Fruit fly (Drosophila melanogaster) whole organism, embryonic: ENCODE results near the gene Cad88C.

ENCODE experiments used
- B-H1 ChIP-seq: fragments of 200-800 bp; sonication (Bioruptor generic); IDR thresholded peaks from 3 replicates; pipeline ENCODE4 v1.3.6; 2022; ENCODE audit warnings: missing biosample characterization, missing genetic modification characterization
- C15 ChIP-seq: fragments of 200-800 bp; sonication (Bioruptor generic); IDR thresholded peaks from 3 replicates; pipeline ENCODE4 v1.3.6; 2022; ENCODE audit warnings: missing biosample characterization, missing genetic modification characterization
- CG10321 ChIP-seq: fragments of 200-800 bp; sonication (Bioruptor generic); IDR thresholded peaks from 2 replicates; pipeline ENCODE4 v1.3.6; 2022; ENCODE audit warnings: missing biosample characterization, missing genetic modification characterization
- CG11085 ChIP-seq: fragments of 200-800 bp; sonication (Bioruptor generic); IDR thresholded peaks from 2 replicates; pipeline ENCODE4 v1.3.6; 2022; ENCODE audit warnings: missing biosample characterization, missing genetic modification characterization
- CG12104 ChIP-seq: fragments of 200-800 bp; sonication (Bioruptor generic); optimal IDR thresholded peaks from 3 replicates; lab custom pipeline; 2016; ENCODE audit warnings: missing biosample characterization, missing genetic modification characterization
- CG12769 ChIP-seq: fragments of 200-800 bp; sonication (Bioruptor generic); optimal IDR thresholded peaks from 2 replicates; lab custom pipeline; 2019; ENCODE audit warnings: missing biosample characterization, mild to moderate bottlenecking, missing genetic modification characterization, moderate library complexity
- CG12942 ChIP-seq: fragments of 200-800 bp; sonication (Bioruptor generic); optimal IDR thresholded peaks from 3 replicates; lab custom pipeline; 2016; ENCODE audit warnings: missing biosample characterization, missing genetic modification characterization
- CG14860 ChIP-seq: fragments of 200-800 bp; sonication (Bioruptor generic); IDR thresholded peaks from 3 replicates; pipeline ENCODE4 v1.3.6; 2022; ENCODE audit warnings: missing biosample characterization, missing genetic modification characterization; ENCODE audit not compliant: partially characterized antibody
- CG1529 ChIP-seq: fragments of 200-800 bp; sonication (Bioruptor generic); optimal IDR thresholded peaks from 3 replicates; lab custom pipeline; 2018; ENCODE audit warnings: missing biosample characterization, missing genetic modification characterization
- CG15479 ChIP-seq: fragments of 200-800 bp; sonication (Bioruptor generic); optimal IDR thresholded peaks from 3 replicates; lab custom pipeline; 2019; ENCODE audit warnings: missing biosample characterization, mild to moderate bottlenecking, missing genetic modification characterization, moderate library complexity
- CG17385 ChIP-seq: fragments of 200-800 bp; sonication (Bioruptor generic); optimal IDR thresholded peaks from 3 replicates; lab custom pipeline; 2018; ENCODE audit warnings: missing biosample characterization, mild to moderate bottlenecking, missing genetic modification characterization
- CG2129 ChIP-seq: fragments of 200-800 bp; sonication (Bioruptor generic); IDR thresholded peaks from 2 replicates; pipeline ENCODE4 v1.3.6; 2022; ENCODE audit warnings: missing biosample characterization, missing genetic modification characterization; ENCODE audit not compliant: partially characterized antibody
- CG3163 ChIP-seq: fragments of 200-800 bp; sonication (Bioruptor generic); optimal IDR thresholded peaks from 3 replicates; lab custom pipeline; 2016; ENCODE audit warnings: missing biosample characterization, missing genetic modification characterization
- CG3847 ChIP-seq: fragments of 200-800 bp; sonication (Bioruptor generic); IDR thresholded peaks from 2 replicates; pipeline ENCODE4 v1.3.6; 2022; ENCODE audit warnings: missing biosample characterization, missing genetic modification characterization
- CG43689 ChIP-seq: fragments of 200-800 bp; sonication (Bioruptor generic); IDR thresholded peaks from 2 replicates; pipeline ENCODE4 v1.3.6; 2022; ENCODE audit warnings: missing biosample characterization, missing genetic modification characterization
- CG4820 ChIP-seq: fragments of 200-800 bp; sonication (Bioruptor generic); optimal IDR thresholded peaks from 3 replicates; lab custom pipeline; 2016; ENCODE audit warnings: missing biosample characterization, missing genetic modification characterization
- CG6654 ChIP-seq: fragments of 200-800 bp; sonication (Bioruptor generic); optimal IDR thresholded peaks from 2 replicates; lab custom pipeline; 2017; ENCODE audit warnings: missing biosample characterization, mild to moderate bottlenecking, missing genetic modification characterization
- CG7745 ChIP-seq: fragments of 200-800 bp; sonication (Bioruptor generic); optimal IDR thresholded peaks from 2 replicates; lab custom pipeline; 2018; ENCODE audit warnings: missing biosample characterization, mild to moderate bottlenecking, missing genetic modification characterization, moderate library complexity
- CG9437 ChIP-seq: fragments of 200-800 bp; sonication (Bioruptor generic); optimal IDR thresholded peaks from 2 replicates; lab custom pipeline; 2018; ENCODE audit warnings: missing biosample characterization, mild to moderate bottlenecking, missing genetic modification characterization
- CG9876 ChIP-seq: fragments of 200-800 bp; sonication (Bioruptor generic); optimal IDR thresholded peaks from 2 replicates; lab custom pipeline; 2016; ENCODE audit warnings: missing biosample characterization, missing genetic modification characterization
- CrebB ChIP-seq: fragments of 200-800 bp; sonication (Bioruptor generic); optimal IDR thresholded peaks from 3 replicates; lab custom pipeline; 2018; ENCODE audit warnings: missing biosample characterization, mild to moderate bottlenecking, missing genetic modification characterization
- D19B ChIP-seq: fragments of 200-800 bp; sonication (Bioruptor generic); optimal IDR thresholded peaks from 2 replicates; lab custom pipeline; 2017; ENCODE audit warnings: missing biosample characterization, mild to moderate bottlenecking, missing genetic modification characterization
- Drgx ChIP-seq: fragments of 200-800 bp; sonication (Bioruptor generic); IDR thresholded peaks from 2 replicates; pipeline ENCODE4 v1.3.6; 2022; ENCODE audit warnings: missing biosample characterization, missing genetic modification characterization
- Eip74EF ChIP-seq, 2 experiments: fragments of 200-800 bp in 1 of 2; fragments of >200 bp in 1 of 2; sonication (Bioruptor generic) in 1 of 2; optimal IDR thresholded peaks; 2 replicates each; lab custom pipeline; 2017 to 2019; ENCODE audit warnings: missing biosample characterization in 2 of 2, missing genetic modification characterization in 2 of 2, mild to moderate bottlenecking in 1 of 2, moderate library complexity in 1 of 2
- Elba2 ChIP-seq: fragments of 200-800 bp; sonication (Bioruptor generic); optimal IDR thresholded peaks from 3 replicates; lab custom pipeline; 2016; ENCODE audit warnings: missing biosample characterization, missing genetic modification characterization
- Fer1 ChIP-seq: fragments of 200-800 bp; sonication (Bioruptor generic); optimal IDR thresholded peaks from 2 replicates; lab custom pipeline; 2017; ENCODE audit warnings: missing biosample characterization, mild to moderate bottlenecking, missing genetic modification characterization
- HmgZ ChIP-seq: fragments of 200-800 bp; sonication (Bioruptor generic); optimal IDR thresholded peaks from 2 replicates; lab custom pipeline; 2018; ENCODE audit warnings: missing biosample characterization, mild to moderate bottlenecking, missing genetic modification characterization
- Hr3 ChIP-seq: fragments of 200-800 bp; sonication (Bioruptor generic); optimal IDR thresholded peaks from 3 replicates; lab custom pipeline; 2016; ENCODE audit warnings: missing biosample characterization, missing genetic modification characterization
- MESR4 ChIP-seq: fragments of 200-800 bp; sonication (Bioruptor generic); optimal IDR thresholded peaks from 2 replicates; lab custom pipeline; 2018; ENCODE audit warnings: missing biosample characterization, mild to moderate bottlenecking, missing genetic modification characterization, moderate library complexity
- Neu2 ChIP-seq: fragments of 200-800 bp; sonication (Bioruptor generic); optimal IDR thresholded peaks from 3 replicates; lab custom pipeline; 2016; ENCODE audit warnings: missing biosample characterization, missing genetic modification characterization, borderline replicate concordance
- Rfx ChIP-seq: fragments of 200-800 bp; sonication (Bioruptor generic); IDR thresholded peaks from 2 replicates; pipeline ENCODE4 v1.3.6; 2022; ENCODE audit warnings: missing biosample characterization, missing genetic modification characterization
- ara ChIP-seq: fragments of 200-800 bp; sonication (Bioruptor generic); IDR thresholded peaks from 2 replicates; pipeline ENCODE4 v1.3.6; 2022; ENCODE audit warnings: missing biosample characterization, missing genetic modification characterization
- cg ChIP-seq: fragments of 200-800 bp; sonication (Bioruptor generic); optimal IDR thresholded peaks from 3 replicates; lab custom pipeline; 2019; ENCODE audit warnings: missing biosample characterization, mild to moderate bottlenecking, missing genetic modification characterization, moderate library complexity
- eve ChIP-seq, 2 experiments: fragments of >200 bp; optimal IDR thresholded peaks; 2 replicates each; lab custom pipeline; 2017; ENCODE audit warnings: missing biosample characterization in 2 of 2, missing genetic modification characterization in 2 of 2
- fd3F ChIP-seq: fragments of 200-800 bp; sonication (Bioruptor generic); optimal IDR thresholded peaks from 2 replicates; lab custom pipeline; 2018; ENCODE audit warnings: missing biosample characterization, mild to moderate bottlenecking, missing genetic modification characterization, moderate library complexity
- sens-2 ChIP-seq: fragments of 200-800 bp; sonication (Bioruptor generic); IDR thresholded peaks from 2 replicates; pipeline ENCODE4 v1.3.6; 2022; ENCODE audit warnings: missing biosample characterization, missing genetic modification characterization
- slp2 ChIP-seq: fragments of 200-800 bp; sonication (Bioruptor generic); optimal IDR thresholded peaks from 2 replicates; lab custom pipeline; 2016; ENCODE audit warnings: missing biosample characterization, missing genetic modification characterization
- ttk ChIP-seq: fragments of 200-800 bp; sonication (Bioruptor generic); IDR thresholded peaks from 2 replicates; pipeline ENCODE4 v2.1.2; 2022; ENCODE audit warnings: missing biosample characterization, missing genetic modification characterization
- unpg ChIP-seq: fragments of 200-800 bp; sonication (Bioruptor generic); optimal IDR thresholded peaks from 3 replicates; lab custom pipeline; 2018; ENCODE audit warnings: missing biosample characterization, mild to moderate bottlenecking, missing genetic modification characterization, moderate library complexity
- usp ChIP-seq: fragments of >200 bp; optimal IDR thresholded peaks from 2 replicates; lab custom pipeline; 2017; ENCODE audit warnings: missing biosample characterization, missing genetic modification characterization

Cad88C gene

dm6 chr3R:14655912-14656700 lies 25.8 kb downstream of the Cad88C start (continued):
- no peak for TF ChIP-seq CG4820 (GFP tag; lab: Kevin White, UChicago)
- no peak for TF ChIP-seq B-H1 (GFP tag; lab: Robert Waterston, UW)
- 0 out of 2 replicates have a peak, but pooled peaks have one; percentile 11 for TF ChIP-seq Drgx (GFP tag; lab: Robert Waterston, UW)
- TF ChIP-seq Eip74EF (GFP tag; optimal IDR thresholded peaks at IDR 0.05; lab: Kevin White, UChicago): no peak
- no peak for TF ChIP-seq fd3F (GFP tag; lab: Kevin White, UChicago)
- no peak for TF ChIP-seq eve (GFP tag; optimal IDR thresholded peaks at IDR 0.05; lab: Kevin White, UChicago)
- peak; percentile 43; the same call in 1 of the 3 replicates for TF ChIP-seq CG14860 (GFP tag; lab: Robert Waterston, UW)
- no peak for TF ChIP-seq ttk (GFP tag; lab: Robert Waterston, UW)
- TF ChIP-seq cg: no peak
- TF ChIP-seq CG12104: no peak
- TF ChIP-seq CG10321: no peak
- no peak for TF ChIP-seq CG1529 (GFP tag; lab: Kevin White, UChicago)
- no peak for TF ChIP-seq slp2 (GFP tag; lab: Kevin White, UChicago)
- no peak for TF ChIP-seq CG6654 (GFP tag; lab: Kevin White, UChicago)
- TF ChIP-seq Fer1 (GFP tag; lab: Kevin White, UChicago): no peak
- no peak for TF ChIP-seq Hr3
- TF ChIP-seq Rfx: no peak
- no peak for TF ChIP-seq CG15479 (GFP tag; lab: Kevin White, UChicago)
- TF ChIP-seq CG2129: no peak
- peak; percentile 90 for TF ChIP-seq D19B (GFP tag; lab: Kevin White, UChicago)
- TF ChIP-seq C15 (GFP tag; lab: Robert Waterston, UW): no peak
- TF ChIP-seq Elba2 (GFP tag; lab: Kevin White, UChicago): peak; percentile 98
- TF ChIP-seq CG9876 (GFP tag; lab: Kevin White, UChicago): no peak
- TF ChIP-seq usp (GFP tag; lab: Kevin White, UChicago): no peak
- no peak for TF ChIP-seq Neu2 (GFP tag; lab: Kevin White, UChicago)
- TF ChIP-seq CG11085 (GFP tag; lab: Robert Waterston, UW): no peak
- TF ChIP-seq CG43689 (GFP tag; lab: Robert Waterston, UW): no peak
- TF ChIP-seq CG17385 (GFP tag; lab: Kevin White, UChicago): no peak
- no peak for TF ChIP-seq unpg (GFP tag; lab: Kevin White, UChicago)
- TF ChIP-seq sens-2 (GFP tag; lab: Robert Waterston, UW): no peak
- TF ChIP-seq HmgZ: no peak
- peak; percentile 92 for TF ChIP-seq CG9437 (GFP tag; lab: Kevin White, UChicago)
- TF ChIP-seq CG7745: no peak
- no peak for TF ChIP-seq ara (GFP tag; lab: Robert Waterston, UW)
- TF ChIP-seq CG12942 (GFP tag; lab: Kevin White, UChicago): no peak
- TF ChIP-seq CG12769: no peak
- no peak for TF ChIP-seq CG3163
- no peak for TF ChIP-seq CrebB
- TF ChIP-seq CG3847: no peak
- TF ChIP-seq MESR4 (GFP tag; lab: Kevin White, UChicago): no peak
